Worm (Caenorhabditis elegans) whole organism, mixed stage, embryonic: ENCODE results near the gene B0218.7.

ENCODE experiments used
- blmp-1 ChIP-seq: fragments of 150-350 bp; optimal IDR thresholded peaks from 2 replicates; lab custom pipeline; 2014; ENCODE audit warnings: missing biosample characterization, missing genetic modification characterization
- ceh-39 ChIP-seq: fragments of 150-350 bp; optimal IDR thresholded peaks from 2 replicates; lab custom pipeline; 2014; ENCODE audit warnings: missing biosample characterization, missing genetic modification characterization
- ceh-43 ChIP-seq: fragments of 200-800 bp; sonication (Bioruptor generic); optimal IDR thresholded peaks from 2 replicates; lab custom pipeline; 2018; ENCODE audit warnings: mild to moderate bottlenecking, missing genetic modification characterization, moderate library complexity, missing compliant biosample characterization
- ceh-83 ChIP-seq: fragments of 200-800 bp; sonication (Bioruptor generic); optimal IDR thresholded peaks from 2 replicates; lab custom pipeline; 2018; ENCODE audit warnings: mild to moderate bottlenecking, missing genetic modification characterization, missing compliant biosample characterization
- ces-1 ChIP-seq: fragments of 150-350 bp; optimal IDR thresholded peaks from 2 replicates; lab custom pipeline; 2014; ENCODE audit warnings: missing biosample characterization, missing genetic modification reagents, missing genetic modification characterization
- cnd-1 ChIP-seq: fragments of 200-800 bp; sonication (Bioruptor generic); optimal IDR thresholded peaks from 2 replicates; lab custom pipeline; 2018; ENCODE audit warnings: mild to moderate bottlenecking, missing genetic modification characterization, missing compliant biosample characterization
- drap-1 ChIP-seq: fragments of 200-800 bp; sonication (Bioruptor generic); optimal IDR thresholded peaks from 3 replicates; lab custom pipeline; 2018; ENCODE audit warnings: mild to moderate bottlenecking, missing genetic modification characterization, missing compliant biosample characterization
- elt-1 ChIP-seq: sonication (generic microtip); optimal IDR thresholded peaks from 2 replicates; lab custom pipeline; 2017; ENCODE audit warnings: missing genetic modification characterization, mild to moderate bottlenecking, missing compliant biosample characterization, antibody characterized with exemption, moderate library complexity, borderline replicate concordance; ENCODE audit not compliant: insufficient read depth
- elt-3 ChIP-seq: fragments of 150-350 bp; optimal IDR thresholded peaks from 2 replicates; lab custom pipeline; 2014; ENCODE audit warnings: missing biosample characterization, missing genetic modification characterization
- flh-1 ChIP-seq: fragments of 200-800 bp; sonication (Bioruptor generic); optimal IDR thresholded peaks from 2 replicates; lab custom pipeline; 2018; ENCODE audit warnings: mild to moderate bottlenecking, missing genetic modification characterization, moderate library complexity, missing compliant biosample characterization
- ham-2 ChIP-seq: fragments of 200-800 bp; sonication (Bioruptor generic); optimal IDR thresholded peaks from 2 replicates; lab custom pipeline; 2018; ENCODE audit warnings: mild to moderate bottlenecking, missing genetic modification characterization, missing compliant biosample characterization
- hlh-1 ChIP-seq: fragments of 150-350 bp; optimal IDR thresholded peaks from 2 replicates; lab custom pipeline; 2014; ENCODE audit warnings: missing biosample characterization, missing genetic modification reagents, missing genetic modification characterization
- lin-13 ChIP-seq: fragments of 150-350 bp; optimal IDR thresholded peaks from 2 replicates; lab custom pipeline; 2014; ENCODE audit warnings: missing biosample characterization, missing genetic modification characterization
- lsy-2 ChIP-seq: fragments of 150-350 bp; optimal IDR thresholded peaks from 2 replicates; lab custom pipeline; 2014; ENCODE audit warnings: missing biosample characterization, missing genetic modification characterization
- mab-5 ChIP-seq: fragments of 150-350 bp; optimal IDR thresholded peaks from 2 replicates; lab custom pipeline; 2014; ENCODE audit warnings: missing biosample characterization, missing genetic modification characterization
- mep-1 ChIP-seq: fragments of 150-350 bp; optimal IDR thresholded peaks from 2 replicates; lab custom pipeline; 2017; ENCODE audit warnings: missing biosample characterization, missing genetic modification reagents, missing genetic modification characterization, inconsistent platforms
- nhr-237 ChIP-seq: fragments of 150-350 bp; optimal IDR thresholded peaks from 2 replicates; lab custom pipeline; 2014; ENCODE audit warnings: missing biosample characterization, missing genetic modification characterization
- nhr-28 ChIP-seq: fragments of 150-350 bp; optimal IDR thresholded peaks from 2 replicates; lab custom pipeline; 2014; ENCODE audit warnings: missing biosample characterization, missing genetic modification characterization
- nhr-76 ChIP-seq: sonication (generic microtip); optimal IDR thresholded peaks from 2 replicates; lab custom pipeline; 2017; ENCODE audit warnings: missing biosample characterization, missing genetic modification characterization
- pha-4 ChIP-seq: fragments of 150-350 bp; optimal IDR thresholded peaks from 2 replicates; lab custom pipeline; 2018; ENCODE audit warnings: missing biosample characterization, missing genetic modification reagents, missing genetic modification characterization
- sem-2 ChIP-seq: fragments of 200-800 bp; sonication (Bioruptor generic); optimal IDR thresholded peaks from 2 replicates; lab custom pipeline; 2018; ENCODE audit warnings: mild to moderate bottlenecking, missing genetic modification characterization, missing compliant biosample characterization
- snpc-4 ChIP-seq: fragments of 150-350 bp; optimal IDR thresholded peaks from 2 replicates; lab custom pipeline; 2014; ENCODE audit warnings: missing biosample characterization, missing genetic modification characterization
- sptf-1 ChIP-seq: sonication (generic microtip); optimal IDR thresholded peaks from 2 replicates; lab custom pipeline; 2017; ENCODE audit warnings: mild to moderate bottlenecking, missing genetic modification characterization, moderate library complexity, missing compliant biosample characterization
- tbx-8 ChIP-seq: fragments of 200-800 bp; sonication (Bioruptor generic); optimal IDR thresholded peaks from 2 replicates; lab custom pipeline; 2018; ENCODE audit warnings: mild to moderate bottlenecking, missing genetic modification characterization, moderate library complexity, missing compliant biosample characterization
- unc-120 ChIP-seq: sonication (generic microtip); optimal IDR thresholded peaks from 2 replicates; lab custom pipeline; 2017; ENCODE audit warnings: missing genetic modification characterization, missing compliant biosample characterization; ENCODE audit not compliant: poor library complexity, severe bottlenecking
- unc-39 ChIP-seq: fragments of 150-350 bp; optimal IDR thresholded peaks from 2 replicates; lab custom pipeline; 2014; ENCODE audit warnings: missing biosample characterization, missing genetic modification characterization
- unc-62 ChIP-seq: fragments of 150-350 bp; optimal IDR thresholded peaks from 2 replicates; lab custom pipeline; 2014; ENCODE audit warnings: missing biosample characterization, missing genetic modification reagents, missing genetic modification characterization
- zip-8 ChIP-seq: fragments of 150-350 bp; optimal IDR thresholded peaks from 2 replicates; lab custom pipeline; 2014; ENCODE audit warnings: missing biosample characterization, missing genetic modification characterization
- ztf-11 ChIP-seq: fragments of 150-350 bp; optimal IDR thresholded peaks from 2 replicates; lab custom pipeline; 2014; ENCODE audit warnings: missing biosample characterization, missing genetic modification characterization

Gene B0218.7

DNA sequence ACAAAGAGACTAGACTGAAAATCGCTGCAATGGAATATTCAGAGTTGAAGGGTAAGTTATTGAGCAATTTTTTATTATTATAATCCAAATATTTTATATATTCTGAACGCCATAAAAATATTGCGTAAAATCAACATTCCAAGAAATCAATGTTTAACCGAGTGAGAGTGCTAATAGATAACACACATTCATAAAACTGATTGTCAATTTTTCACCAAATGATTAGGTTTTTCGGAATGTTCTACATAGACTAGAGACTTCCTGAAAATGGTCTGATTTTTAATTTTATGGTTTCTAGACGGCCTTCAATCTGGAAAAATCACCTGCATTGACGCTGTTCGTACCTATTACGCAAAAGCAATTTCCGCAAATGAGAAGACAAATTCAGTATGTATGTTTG lies 13.2 kb downstream of the B0218.7 start:
- TF ChIP-seq elt-1 (no peak), ceh-39 (tag; lab: Kevin White, UChicago) (no peak), snpc-4 (tag; lab: Kevin White, UChicago) (no peak), lin-13 (tag; lab: Kevin White, UChicago) (no peak)

DNA sequence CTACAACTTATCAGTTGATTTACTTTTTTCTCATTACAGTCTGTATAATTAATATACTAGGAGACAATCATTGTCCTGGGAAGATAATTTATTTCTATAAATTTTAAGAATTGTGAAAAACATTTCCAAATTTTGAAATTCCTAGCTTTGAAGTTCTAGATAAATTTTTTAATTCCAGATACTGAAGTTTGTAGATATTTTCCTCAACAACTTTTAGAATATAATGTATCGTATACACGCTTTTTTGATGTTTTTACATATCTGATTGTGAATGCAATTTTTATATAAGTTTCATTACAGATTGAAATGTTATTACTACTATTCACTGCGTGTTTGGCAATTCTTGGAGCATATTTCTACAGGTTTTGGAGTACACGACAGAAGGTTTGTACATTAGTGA lies 13.7 kb downstream of the B0218.7 start, which contains the start of gene faah-2:
Gene faah-2 (plus strand): TSS at position 301 of the 400 bp plus-strand sequence.
- TF ChIP-seq hlh-1 (tag; lab: Kevin White, UChicago) (no peak), sptf-1 (tag; lab: Kevin White, UChicago) (no peak), mab-5 (no peak), nhr-76 (tag; lab: Kevin White, UChicago) (no peak), ceh-43 (no peak), nhr-28 (no peak), drap-1 (GFP tag; lab: Kevin White, UChicago) (no peak), ceh-83 (GFP tag; lab: Kevin White, UChicago) (no peak), ces-1 (GFP tag; lab: Kevin White, UChicago) (no peak), ztf-11 (no peak), elt-3 (no peak), tbx-8 (no peak), nhr-237 (no peak), ham-2 (GFP tag; lab: Kevin White, UChicago) (no peak), cnd-1 (tag; lab: Kevin White, UChicago) (no peak)

DNA sequence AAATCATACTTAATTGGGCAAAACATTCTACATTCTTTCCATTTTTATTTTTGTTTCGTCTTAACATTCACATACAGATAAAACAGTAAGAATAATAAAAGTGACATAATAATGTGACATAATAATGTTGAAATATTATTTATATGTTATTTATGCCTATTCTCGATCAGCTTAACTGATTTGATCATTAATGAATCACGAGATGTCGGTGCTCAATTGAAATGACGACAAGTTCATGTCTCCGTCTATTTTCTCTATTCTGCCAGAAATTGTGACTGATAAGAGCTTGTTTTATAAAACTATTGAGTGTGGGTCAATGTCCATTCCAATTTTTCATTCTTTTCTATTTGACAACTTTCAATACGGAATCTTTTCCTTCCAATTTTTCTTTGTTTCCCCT lies 14.1 kb downstream of the B0218.7 start:
- TF ChIP-seq sptf-1 (tag; lab: Kevin White, UChicago) (no peak), sem-2 (GFP tag; lab: Kevin White, UChicago) (no peak), cnd-1 (tag; lab: Kevin White, UChicago) (no peak), mep-1 (tag; lab: Kevin White, UChicago) (no peak)
- TF ChIP-seq, all 35 proteins: peak for 0

DNA sequence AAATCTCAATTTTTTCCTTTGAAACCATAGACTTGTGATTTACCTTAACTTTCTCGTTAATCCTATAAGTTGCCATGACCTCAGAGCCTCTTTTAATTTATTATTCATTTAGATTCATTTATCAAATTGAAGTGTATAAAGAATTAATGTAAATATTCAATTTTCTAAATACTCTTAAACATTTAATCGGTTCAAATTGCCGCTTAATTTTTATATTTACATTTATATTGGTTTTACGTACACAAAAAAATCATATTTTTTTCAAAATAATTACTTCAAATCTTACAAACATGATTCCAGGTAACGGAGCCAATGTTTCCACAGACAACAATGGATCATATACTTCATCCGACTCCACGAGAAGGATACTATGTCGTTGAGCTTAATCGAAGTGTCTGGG lies 17.4 kb downstream of the B0218.7 start, which contains the start of gene pmk-1:
Gene pmk-1 (plus strand): TSS at position 301 of the 400 bp plus-strand sequence.
- TF ChIP-seq zip-8 (tag; lab: Kevin White, UChicago), result no peak
- TF ChIP-seq lsy-2 (tag; lab: Kevin White, UChicago), result no peak
- no peak for TF ChIP-seq nhr-237

DNA sequence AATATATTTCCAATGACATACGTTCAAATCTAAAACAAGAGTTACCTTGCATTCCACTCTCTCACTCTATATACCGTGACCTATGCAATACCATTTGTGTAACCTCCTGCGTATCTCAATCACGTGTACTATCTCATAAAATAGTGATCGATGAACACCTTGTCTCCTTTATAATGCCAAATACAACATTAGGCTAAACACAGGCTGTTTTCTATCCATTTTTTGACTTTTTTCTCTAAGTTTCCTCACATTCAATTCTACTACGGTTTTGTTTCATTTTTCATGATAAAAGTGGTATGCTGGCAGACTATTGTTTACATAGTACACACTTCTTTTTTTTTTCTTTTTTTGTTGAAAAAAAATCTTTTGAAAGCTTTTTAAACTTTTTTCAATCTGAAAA lies 19.6 kb downstream of the B0218.7 start:
- TF ChIP-seq ceh-39 (tag; lab: Kevin White, UChicago) (peak; percentile 83), blmp-1 (tag; lab: Kevin White, UChicago) (no peak)
- TF ChIP-seq, all 35 proteins: peak for 1

DNA sequence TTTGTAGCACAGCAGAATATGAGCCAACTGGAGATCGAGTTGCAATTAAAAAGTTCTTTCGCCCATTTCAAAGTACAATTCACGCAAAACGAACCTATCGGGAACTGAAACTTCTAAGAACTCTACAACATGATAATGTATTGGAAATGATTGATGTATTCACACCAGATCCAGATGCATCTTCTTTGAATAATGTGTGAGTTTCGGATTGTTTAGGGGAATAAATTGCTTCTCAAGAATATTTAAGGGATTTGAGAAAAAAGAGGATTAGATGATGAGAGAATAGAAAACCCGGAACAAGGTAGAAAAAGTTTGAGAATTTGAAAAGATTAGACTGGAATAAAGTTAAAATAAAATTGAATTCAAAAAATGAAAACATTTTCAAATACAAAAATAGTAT lies 21.5 kb downstream of the B0218.7 start:
- TF ChIP-seq lsy-2 (tag; lab: Kevin White, UChicago) (no peak), unc-39 (tag; lab: Kevin White, UChicago) (no peak), sem-2 (GFP tag; lab: Kevin White, UChicago) (no peak), nhr-237 (no peak), ceh-39 (tag; lab: Kevin White, UChicago) (no peak), cnd-1 (tag; lab: Kevin White, UChicago) (no peak)

DNA sequence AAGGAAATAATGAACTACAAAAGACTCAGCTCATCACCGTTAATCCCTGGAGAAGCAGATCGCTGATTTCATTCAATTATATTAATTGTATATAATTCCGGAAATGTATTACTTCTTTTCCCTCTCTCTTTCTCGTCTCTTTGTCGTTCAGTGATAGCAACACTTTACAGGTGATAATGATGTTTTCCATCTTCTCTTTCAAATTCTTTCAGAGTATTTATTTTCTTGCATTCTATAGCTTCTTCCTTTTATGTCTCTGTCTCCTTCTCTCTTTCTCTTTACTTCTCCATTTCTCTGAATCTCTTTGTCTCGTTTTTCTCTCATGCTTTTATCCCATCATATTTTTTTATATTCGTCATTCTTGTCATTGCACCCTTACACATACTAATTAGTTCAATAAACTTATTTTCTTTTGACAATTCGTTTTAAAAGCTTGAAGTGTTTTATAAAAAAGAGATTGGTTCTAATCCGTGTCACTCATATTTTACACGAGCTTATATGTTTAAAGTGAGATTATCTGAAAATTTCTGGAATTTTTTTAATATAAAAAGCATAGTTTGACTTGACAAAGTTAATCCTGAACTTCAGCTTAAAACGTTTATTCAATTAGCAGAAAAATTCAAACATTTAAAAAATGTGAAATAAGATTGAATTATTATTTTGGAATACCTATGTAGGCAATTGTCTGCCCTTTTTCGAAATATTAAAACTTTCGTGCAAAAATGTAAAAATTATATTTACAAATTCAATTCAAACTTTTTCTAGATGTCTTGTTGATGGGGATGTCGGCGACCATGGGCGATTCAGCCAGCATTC lies 22.9 kb downstream of the B0218.7 start, which contains the start of gene pmk-2:
Gene pmk-2 (plus strand): TSS at position 766 of the 816 bp plus-strand sequence.
- TF ChIP-seq ces-1 (GFP tag; lab: Kevin White, UChicago) (peak; percentile 69), elt-1 (no peak)

DNA sequence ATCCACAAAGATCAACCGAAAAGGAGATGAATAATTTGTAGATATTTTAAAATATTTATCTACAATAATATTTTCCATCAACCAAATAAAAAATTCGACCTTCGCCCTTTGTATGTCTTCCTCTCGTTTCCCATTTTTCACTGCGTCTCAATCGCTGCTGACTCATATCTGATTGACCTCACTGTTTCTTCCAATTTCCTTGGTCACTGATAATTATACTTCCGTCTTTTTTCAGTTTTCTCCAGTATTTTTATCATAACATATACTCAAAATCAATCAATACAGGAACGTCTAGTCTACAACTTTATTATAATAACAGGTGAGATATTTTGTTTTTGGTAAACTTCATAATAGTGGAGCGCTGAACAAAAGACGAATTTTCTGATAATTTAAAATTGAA lies 26.9 kb downstream of the B0218.7 start, which contains the start of gene pmk-3:
Gene pmk-3 (plus strand): TSS at position 236 of the 400 bp plus-strand sequence.
- TF ChIP-seq pha-4 (tag; lab: Kevin White, UChicago), result no peak
- no peak for TF ChIP-seq nhr-28
- no peak for TF ChIP-seq unc-62
- no peak for TF ChIP-seq ztf-11
- TF ChIP-seq unc-120 (tag; lab: Kevin White, UChicago), result no peak
- no peak for TF ChIP-seq elt-3
- TF ChIP-seq flh-1 (GFP tag; lab: Kevin White, UChicago), result no peak
- no peak for TF ChIP-seq unc-39 (tag; lab: Kevin White, UChicago)
- no peak for TF ChIP-seq sem-2 (GFP tag; lab: Kevin White, UChicago)
- TF ChIP-seq lsy-2 (tag; lab: Kevin White, UChicago), result no peak
- no peak for TF ChIP-seq cnd-1 (tag; lab: Kevin White, UChicago)
